Fruit fly (Drosophila melanogaster): ENCODE data around the gene CG10163.
A peak's percentile ranks its signal among the peaks of the same experiment; 100 is the strongest.

dm6 chr3L:6285412-6285811, 26.9 kb upstream of the CG10163 start:
- TF ChIP-seq eg (GFP tag; IDR thresholded peaks at IDR 0.05) (peak; percentile 76), ss (GFP tag; optimal IDR thresholded peaks at IDR 0.05) (peak; percentile 69 to 71)

Data from whole organism, prepupa.